Worm (Caenorhabditis elegans) whole organism, L4 larva: Measurements from ENCODE around the gene rom-2.

ENCODE experiments used
- F37D6.2 ChIP-seq: sonication (generic microtip); optimal IDR thresholded peaks from 2 replicates; lab custom pipeline; 2016; ENCODE audit warnings: mild to moderate bottlenecking, missing genetic modification characterization, missing compliant biosample characterization
- F49E8.2 ChIP-seq: sonication (generic microtip); optimal IDR thresholded peaks from 2 replicates; lab custom pipeline; 2016; ENCODE audit warnings: missing compliant biosample characterization, mild to moderate bottlenecking, missing genetic modification characterization, borderline replicate concordance
- T20F7.1 ChIP-seq: fragments of 200-800 bp; sonication (Bioruptor generic); optimal IDR thresholded peaks from 2 replicates; lab custom pipeline; 2018; ENCODE audit warnings: mild to moderate bottlenecking, missing genetic modification characterization, missing compliant biosample characterization
- Y5F2A.4 ChIP-seq: fragments of 200-800 bp; sonication (Bioruptor generic); optimal IDR thresholded peaks from 2 replicates; lab custom pipeline; 2018; ENCODE audit warnings: mild to moderate bottlenecking, missing genetic modification characterization, missing compliant biosample characterization
- aha-1 ChIP-seq: fragments of 150-350 bp; peaks from one replicate; lab custom pipeline; 2014; ENCODE audit warnings: missing biosample characterization, missing genetic modification characterization
- aly-2 ChIP-seq: sonication (generic microtip); optimal IDR thresholded peaks from 2 replicates; lab custom pipeline; 2018; ENCODE audit warnings: missing biosample characterization, missing genetic modification characterization
- ama-1 ChIP-seq: fragments of 150-350 bp; optimal IDR thresholded peaks from 2 replicates; lab custom pipeline; 2014; ENCODE audit warnings: inconsistent platforms, mixed read lengths
- ceh-20 ChIP-seq: fragments of 200-800 bp; sonication (Bioruptor generic); IDR thresholded peaks from 2 replicates; pipeline ENCODE4 v1.3.6; 2022; ENCODE audit warnings: missing genetic modification reagents, missing genetic modification characterization, missing compliant biosample characterization
- ceh-44 ChIP-seq: fragments of 200-800 bp; sonication (Bioruptor generic); IDR thresholded peaks from 2 replicates; pipeline ENCODE4 v1.3.6; 2022; ENCODE audit warnings: missing genetic modification reagents, missing genetic modification characterization, missing compliant biosample characterization
- ceh-82 ChIP-seq: sonication (generic microtip); optimal IDR thresholded peaks from 2 replicates; lab custom pipeline; 2017; ENCODE audit warnings: missing biosample characterization, missing genetic modification characterization
- ces-1 ChIP-seq: fragments of 150-350 bp; sonication (generic microtip); optimal IDR thresholded peaks from 4 replicates; lab custom pipeline; 2014; ENCODE audit warnings: missing biosample characterization, missing genetic modification reagents, missing genetic modification characterization
- daf-16 ChIP-seq, 3 experiments: sonication (generic microtip); optimal IDR thresholded peaks; 2 replicates each; lab custom pipeline; 2016 to 2017; ENCODE audit warnings: missing genetic modification characterization in 3 of 3, missing genetic modification reagents in 3 of 3, mild to moderate bottlenecking in 2 of 3, missing compliant biosample characterization in 2 of 3, missing biosample characterization in 1 of 3, moderate library complexity in 1 of 3
- dmd-6 ChIP-seq: fragments of 200-800 bp; sonication (Bioruptor generic); IDR thresholded peaks from 2 replicates; pipeline ENCODE4 v1.3.6; 2022; ENCODE audit warnings: missing genetic modification reagents, missing genetic modification characterization, missing compliant biosample characterization
- dpl-1 ChIP-seq: fragments of 150-350 bp; optimal IDR thresholded peaks from 2 replicates; lab custom pipeline; 2014; ENCODE audit warnings: missing biosample characterization, missing genetic modification reagents, missing genetic modification characterization
- duxl-1 ChIP-seq: sonication (generic microtip); optimal IDR thresholded peaks from 2 replicates; lab custom pipeline; 2016; ENCODE audit warnings: mild to moderate bottlenecking, missing genetic modification characterization, moderate library complexity, missing compliant biosample characterization; ENCODE audit not compliant: poor library complexity
- dve-1 ChIP-seq: sonication (generic microtip); optimal IDR thresholded peaks from 2 replicates; lab custom pipeline; 2017; ENCODE audit warnings: antibody characterized with exemption, mild to moderate bottlenecking, missing genetic modification characterization, missing compliant biosample characterization; ENCODE audit not compliant: insufficient read depth
- fos-1 ChIP-seq: fragments of 150-350 bp; optimal IDR thresholded peaks from 2 replicates; lab custom pipeline; 2014; ENCODE audit warnings: missing biosample characterization, missing genetic modification characterization
- hlh-30 ChIP-seq: sonication (generic microtip); optimal IDR thresholded peaks from 2 replicates; lab custom pipeline; 2017; ENCODE audit warnings: antibody characterized with exemption, mild to moderate bottlenecking, missing genetic modification characterization, missing compliant biosample characterization; ENCODE audit not compliant: insufficient read depth
- lim-7 ChIP-seq: fragments of 200-800 bp; sonication (Bioruptor generic); IDR thresholded peaks from 2 replicates; pipeline ENCODE4 v1.3.6; 2022; ENCODE audit warnings: missing genetic modification characterization, missing compliant biosample characterization
- lin-38 ChIP-seq: fragments of 200-800 bp; sonication (Bioruptor generic); IDR thresholded peaks from 2 replicates; pipeline ENCODE4 v1.3.6; 2022; ENCODE audit warnings: missing genetic modification reagents, missing genetic modification characterization, missing compliant biosample characterization
- lin-39 ChIP-seq: fragments of 150-350 bp; optimal IDR thresholded peaks from 2 replicates; lab custom pipeline; 2014; ENCODE audit warnings: missing biosample characterization, missing genetic modification reagents, missing genetic modification characterization
- lsy-2 ChIP-seq, 2 experiments: fragments of 150-350 bp in 1 of 2; sonication (generic microtip) in 1 of 2; optimal IDR thresholded peaks; 2 replicates each; lab custom pipeline; 2014 to 2017; ENCODE audit warnings: missing biosample characterization in 2 of 2, missing genetic modification characterization in 2 of 2
- mep-1 ChIP-seq: fragments of 150-350 bp; sonication (generic microtip); optimal IDR thresholded peaks from 3 replicates; lab custom pipeline; 2014; ENCODE audit warnings: missing biosample characterization, missing genetic modification characterization
- mes-2 ChIP-seq: sonication (generic microtip); optimal IDR thresholded peaks from 2 replicates; lab custom pipeline; 2016; ENCODE audit warnings: missing genotype, mild to moderate bottlenecking, missing genetic modification characterization, missing compliant biosample characterization; ENCODE audit not compliant: poor library complexity, severe bottlenecking
- nhr-41 ChIP-seq: fragments of 200-800 bp; sonication (Bioruptor generic); IDR thresholded peaks from 2 replicates; pipeline ENCODE4 v1.3.6; 2022; ENCODE audit warnings: missing genetic modification reagents, missing genetic modification characterization, missing compliant biosample characterization
- nhr-48 ChIP-seq: sonication (generic microtip); optimal IDR thresholded peaks from 2 replicates; lab custom pipeline; 2016; ENCODE audit warnings: mild to moderate bottlenecking, missing genetic modification characterization, missing compliant biosample characterization
- nhr-76 ChIP-seq: fragments of 150-350 bp; optimal IDR thresholded peaks from 2 replicates; lab custom pipeline; 2014; ENCODE audit warnings: missing biosample characterization, missing genetic modification characterization
- php-3 ChIP-seq: fragments of 200-800 bp; sonication (Bioruptor generic); IDR thresholded peaks from 2 replicates; pipeline ENCODE4 v1.3.6; 2022; ENCODE audit warnings: missing genetic modification reagents, missing genetic modification characterization, missing compliant biosample characterization
- sdz-12 ChIP-seq: fragments of 200-800 bp; sonication (Bioruptor generic); optimal IDR thresholded peaks from 2 replicates; lab custom pipeline; 2018; ENCODE audit warnings: mild to moderate bottlenecking, missing genetic modification characterization, missing compliant biosample characterization
- set-16 ChIP-seq: fragments of 200-800 bp; sonication (Bioruptor generic); IDR thresholded peaks from 2 replicates; pipeline ENCODE4 v1.3.6; 2022; ENCODE audit warnings: missing genetic modification reagents, missing genetic modification characterization, missing compliant biosample characterization
- snpc-1.2 ChIP-seq: fragments of 200-800 bp; sonication (Bioruptor generic); IDR thresholded peaks from 2 replicates; pipeline ENCODE4 v1.3.6; 2022; ENCODE audit warnings: missing genetic modification reagents, missing genetic modification characterization, missing compliant biosample characterization
- snpc-4 ChIP-seq: fragments of 150-350 bp; optimal IDR thresholded peaks from 2 replicates; lab custom pipeline; 2014; ENCODE audit warnings: missing biosample characterization, missing genetic modification characterization
- unc-130 ChIP-seq: sonication (generic microtip); optimal IDR thresholded peaks from 2 replicates; lab custom pipeline; 2016; ENCODE audit warnings: missing genetic modification reagents, missing genetic modification characterization, missing compliant biosample characterization
- zfp-3 ChIP-seq: fragments of 200-800 bp; sonication (Bioruptor generic); conservative IDR thresholded peaks from 2 replicates; pipeline ENCODE4 v1.3.6; 2022; ENCODE audit warnings: missing genetic modification reagents, missing genetic modification characterization, missing compliant biosample characterization
- ztf-11 ChIP-seq: fragments of 150-350 bp; optimal IDR thresholded peaks from 2 replicates; lab custom pipeline; 2014; ENCODE audit warnings: missing biosample characterization, missing genetic modification characterization

Gene rom-2

ce11 chrIII:9616426-9616825, 21.0 kb upstream of the rom-2 start, which contains the start of gene hcp-3:
TSS of gene hcp-3 (minus strand) at chrIII:9616470.
- peak; percentile 59 for TF ChIP-seq lin-38
- TF ChIP-seq mep-1 (tag; lab: Kevin White, UChicago): no peak
- peak; percentile 34 for TF ChIP-seq dve-1 (tag; lab: Kevin White, UChicago)
- TF ChIP-seq lsy-2 (tag; optimal IDR thresholded peaks at IDR 0.05; lab: Kevin White, UChicago): peak in 1 of 2 experiments; percentile 69
- TF ChIP-seq dpl-1 (GFP tag; lab: Kevin White, UChicago): peak; percentile 78
- TF ChIP-seq mes-2 (tag; lab: Kevin White, UChicago): peak; percentile 69
- TF ChIP-seq hlh-30 (tag; lab: Kevin White, UChicago): peak; percentile 38
- no peak for TF ChIP-seq ztf-11 (tag; lab: Kevin White, UChicago)
- TF ChIP-seq, all 104 proteins: peak for 6

ce11 chrIII:9615114-9615513, 19.7 kb upstream of the rom-2 start:
- TF ChIP-seq Y5F2A.4 (GFP tag; lab: Kevin White, UChicago) (no peak), php-3 (GFP tag; lab: Robert Waterston, UW) (no peak), unc-130 (GFP tag; lab: Kevin White, UChicago) (peak; percentile 60), snpc-1.2 (GFP tag; lab: Robert Waterston, UW) (peak; percentile 25; the same call in 1 of the 2 replicates), aha-1 (tag; lab: Kevin White, UChicago) (peak; percentile 16), lin-38 (peak; percentile 76), F49E8.2 (peak; percentile 10), lim-7 (GFP tag; lab: Robert Waterston, UW) (0 out of 2 replicates have a peak, but pooled peaks have one; percentile 32)
- TF ChIP-seq, all 104 proteins: peak for 6

- TF ChIP-seq dpl-1 (GFP tag; lab: Kevin White, UChicago) (peak; percentile 83), lin-38 (peak; percentile 92), nhr-48 (tag; lab: Kevin White, UChicago) (no peak), mes-2 (tag; lab: Kevin White, UChicago) (peak; percentile 53), ceh-20 (GFP tag; lab: Robert Waterston, UW) (no peak), duxl-1 (tag; lab: Kevin White, UChicago) (no peak), dmd-6 (GFP tag; lab: Robert Waterston, UW) (no peak), ceh-44 (no peak), hlh-30 (tag; lab: Kevin White, UChicago) (peak; percentile 24), ces-1 (GFP tag; lab: Kevin White, UChicago) (no peak), aha-1 (tag; lab: Kevin White, UChicago) (peak; percentile 20)
Observed at ce11 chrIII:9614211-9614610, 18.7 kb upstream of the rom-2 start, which contains the start of the genes pri-1 and F58A4.6. TSS of gene pri-1 (minus strand) at chrIII:9614281. TSS of gene F58A4.6 (plus strand) at chrIII:9614482.

ce11 chrIII:9612097-9612496, 16.6 kb upstream of the rom-2 start, which contains the start of gene bbs-4:
TSS of gene bbs-4 (minus strand) at chrIII:9612197.
- TF ChIP-seq dve-1 (tag; lab: Kevin White, UChicago) (no peak), T20F7.1 (no peak), set-16 (GFP tag; lab: Robert Waterston, UW) (no peak), daf-16 (GFP tag; optimal IDR thresholded peaks at IDR 0.05; lab: Kevin White, UChicago) (no peak), daf-16 (tag; optimal IDR thresholded peaks at IDR 0.05; lab: Kevin White, UChicago) (no peak), ceh-82 (tag; lab: Kevin White, UChicago) (no peak), sdz-12 (GFP tag; lab: Kevin White, UChicago) (no peak), nhr-76 (tag; lab: Kevin White, UChicago) (no peak), nhr-41 (GFP tag; lab: Robert Waterston, UW) (no peak), fos-1 (tag; lab: Kevin White, UChicago) (no peak), aly-2 (tag; lab: Kevin White, UChicago) (no peak), snpc-4 (tag; lab: Kevin White, UChicago) (no peak), ama-1 (no peak), F37D6.2 (tag; lab: Kevin White, UChicago) (no peak), dpl-1 (GFP tag; lab: Kevin White, UChicago) (no peak), lin-39 (tag; lab: Kevin White, UChicago) (no peak), zfp-3 (GFP tag; lab: Robert Waterston, UW) (no peak)
